Worm (Caenorhabditis elegans) whole organism, L3 larva: ENCODE results near the gene cyp-29A2.

ENCODE experiments used
- lin-39 ChIP-seq: fragments of 150-350 bp; optimal IDR thresholded peaks from 2 replicates; lab custom pipeline; 2018; ENCODE audit warnings: missing biosample characterization, missing genetic modification reagents, missing genetic modification characterization
- mdl-1 ChIP-seq: fragments of 150-350 bp; optimal IDR thresholded peaks from 2 replicates; lab custom pipeline; 2014; ENCODE audit warnings: missing biosample characterization, missing genetic modification characterization
- nhr-12 ChIP-seq: fragments of 150-350 bp; optimal IDR thresholded peaks from 2 replicates; lab custom pipeline; 2014; ENCODE audit warnings: missing biosample characterization, missing genetic modification characterization
- nhr-25 ChIP-seq: sonication (generic microtip); optimal IDR thresholded peaks from 2 replicates; lab custom pipeline; 2017; ENCODE audit warnings: missing biosample characterization, missing genetic modification characterization
- nhr-76 ChIP-seq: fragments of 150-350 bp; sonication (generic microtip); optimal IDR thresholded peaks from 5 replicates; lab custom pipeline; 2014; ENCODE audit warnings: missing biosample characterization, missing genetic modification characterization
- tbx-2 ChIP-seq: sonication (generic microtip); optimal IDR thresholded peaks from 2 replicates; lab custom pipeline; 2016; ENCODE audit warnings: mild to moderate bottlenecking, missing genetic modification characterization, missing compliant biosample characterization
- zag-1 ChIP-seq: fragments of 150-350 bp; optimal IDR thresholded peaks from 2 replicates; lab custom pipeline; 2014; ENCODE audit warnings: missing biosample characterization, missing genetic modification characterization
- ztf-11 ChIP-seq: fragments of 150-350 bp; optimal IDR thresholded peaks from 2 replicates; lab custom pipeline; 2014; ENCODE audit warnings: missing biosample characterization, missing genetic modification characterization
- ztf-4 ChIP-seq: fragments of 150-350 bp; optimal IDR thresholded peaks from 2 replicates; lab custom pipeline; 2014; ENCODE audit warnings: missing biosample characterization, missing genetic modification characterization

- TF ChIP-seq nhr-25 (tag; lab: Kevin White, UChicago): no peak
- no peak for TF ChIP-seq zag-1 (tag; lab: Kevin White, UChicago)
- no peak for TF ChIP-seq ztf-4 (tag; lab: Kevin White, UChicago)
- TF ChIP-seq tbx-2 (tag; lab: Kevin White, UChicago): no peak
- TF ChIP-seq mdl-1 (tag; lab: Kevin White, UChicago): no peak
- TF ChIP-seq lin-39 (tag; lab: Kevin White, UChicago): no peak
- TF ChIP-seq nhr-76 (tag; lab: Kevin White, UChicago): no peak
- TF ChIP-seq ztf-11 (tag; lab: Kevin White, UChicago): no peak
- TF ChIP-seq nhr-12 (tag; lab: Kevin White, UChicago): no peak
Measured at ce11 chrV:11220415-11220814, 3.0 kb downstream of the cyp-29A2 start.
